Worm (Caenorhabditis elegans) whole organism, late embryonic: ENCODE results near the gene C49A9.9.

Source experiments
- C08G9.2 ChIP-seq: sonication (generic microtip); optimal IDR thresholded peaks from 2 replicates; lab custom pipeline; 2016; ENCODE audit warnings: mild to moderate bottlenecking, missing genetic modification characterization, moderate library complexity, missing compliant biosample characterization
- K09A11.1 ChIP-seq: sonication (generic microtip); optimal IDR thresholded peaks from 2 replicates; lab custom pipeline; 2017; ENCODE audit warnings: antibody characterized with exemption, mild to moderate bottlenecking, missing genetic modification characterization, missing compliant biosample characterization; ENCODE audit not compliant: insufficient read depth
- T23F11.4 ChIP-seq: fragments of 200-800 bp; sonication (Bioruptor generic); optimal IDR thresholded peaks from 2 replicates; lab custom pipeline; 2018; ENCODE audit warnings: mild to moderate bottlenecking, missing genetic modification characterization, missing compliant biosample characterization
- ahr-1 ChIP-seq: sonication (generic microtip); optimal IDR thresholded peaks from 2 replicates; lab custom pipeline; 2016; ENCODE audit warnings: missing genetic modification characterization, missing compliant biosample characterization
- ceh-18 ChIP-seq: sonication (generic microtip); optimal IDR thresholded peaks from 2 replicates; lab custom pipeline; 2016; ENCODE audit warnings: missing genetic modification characterization, missing compliant biosample characterization
- ceh-19 ChIP-seq: fragments of 200-800 bp; sonication (Bioruptor generic); optimal IDR thresholded peaks from 2 replicates; lab custom pipeline; 2018; ENCODE audit warnings: mild to moderate bottlenecking, missing genetic modification characterization, missing compliant biosample characterization
- ceh-45 ChIP-seq: fragments of 200-800 bp; sonication (Bioruptor generic); IDR thresholded peaks from 2 replicates; pipeline ENCODE4 v1.3.6; 2022; ENCODE audit warnings: missing genetic modification reagents, missing genetic modification characterization, missing compliant biosample characterization
- ceh-9 ChIP-seq: sonication (generic microtip); optimal IDR thresholded peaks from 2 replicates; lab custom pipeline; 2016; ENCODE audit warnings: mild to moderate bottlenecking, missing genetic modification characterization, inconsistent platforms, missing compliant biosample characterization
- dve-1 ChIP-seq: sonication (generic microtip); optimal IDR thresholded peaks from 2 replicates; lab custom pipeline; 2017; ENCODE audit warnings: antibody characterized with exemption, mild to moderate bottlenecking, missing genetic modification characterization, missing compliant biosample characterization
- elt-2 ChIP-seq: sonication (generic microtip); optimal IDR thresholded peaks from 2 replicates; lab custom pipeline; 2016; ENCODE audit warnings: missing genetic modification reagents, missing genetic modification characterization, missing compliant biosample characterization
- elt-4 ChIP-seq: sonication (generic microtip); optimal IDR thresholded peaks from 2 replicates; lab custom pipeline; 2016; ENCODE audit warnings: missing genetic modification characterization, missing compliant biosample characterization
- fkh-10 ChIP-seq: fragments of 150-350 bp; optimal IDR thresholded peaks from 2 replicates; lab custom pipeline; 2014; ENCODE audit warnings: missing biosample characterization, missing genetic modification reagents, missing genetic modification characterization
- hlh-6 ChIP-seq: sonication (generic microtip); optimal IDR thresholded peaks from 2 replicates; lab custom pipeline; 2016; ENCODE audit warnings: missing genotype, missing genetic modification characterization, missing compliant biosample characterization
- nfya-1 ChIP-seq: sonication (generic microtip); optimal IDR thresholded peaks from 2 replicates; lab custom pipeline; 2017; ENCODE audit warnings: missing genetic modification characterization, mild to moderate bottlenecking, missing compliant biosample characterization, antibody characterized with exemption, moderate library complexity
- nhr-11 ChIP-seq: fragments of 150-350 bp; optimal IDR thresholded peaks from 2 replicates; lab custom pipeline; 2014; ENCODE audit warnings: missing biosample characterization, missing genetic modification characterization
- nhr-232 ChIP-seq: sonication (generic microtip); optimal IDR thresholded peaks from 2 replicates; lab custom pipeline; 2016; ENCODE audit warnings: missing genetic modification characterization, missing compliant biosample characterization
- npax-4 ChIP-seq: sonication (generic microtip); optimal IDR thresholded peaks from 2 replicates; lab custom pipeline; 2016; ENCODE audit warnings: missing genetic modification characterization, missing compliant biosample characterization
- odd-2 ChIP-seq: sonication (generic microtip); optimal IDR thresholded peaks from 2 replicates; lab custom pipeline; 2017; ENCODE audit warnings: antibody characterized with exemption, mild to moderate bottlenecking, missing genetic modification characterization, missing compliant biosample characterization
- pag-3 ChIP-seq: sonication (generic microtip); optimal IDR thresholded peaks from 2 replicates; lab custom pipeline; 2016; ENCODE audit warnings: missing compliant biosample characterization, missing genetic modification characterization, borderline replicate concordance
- pat-9 ChIP-seq: fragments of 200-800 bp; sonication (Bioruptor generic); optimal IDR thresholded peaks from 2 replicates; lab custom pipeline; 2018; ENCODE audit warnings: mild to moderate bottlenecking, missing genetic modification characterization, moderate library complexity, missing compliant biosample characterization
- pha-2 ChIP-seq: sonication (generic microtip); optimal IDR thresholded peaks from 2 replicates; lab custom pipeline; 2017; ENCODE audit warnings: mild to moderate bottlenecking, missing genetic modification characterization, missing compliant biosample characterization
- pha-4 ChIP-seq: fragments of 150-350 bp; optimal IDR thresholded peaks from 2 replicates; lab custom pipeline; 2018; ENCODE audit warnings: missing biosample characterization, missing genetic modification reagents, missing genetic modification characterization
- ref-2 ChIP-seq: sonication (generic microtip); optimal IDR thresholded peaks from 2 replicates; lab custom pipeline; 2016; ENCODE audit warnings: missing genetic modification characterization, missing compliant biosample characterization
- rnt-1 ChIP-seq: sonication (generic microtip); optimal IDR thresholded peaks from 2 replicates; lab custom pipeline; 2016; ENCODE audit warnings: missing genetic modification characterization, missing compliant biosample characterization
- tbx-2 ChIP-seq: sonication (generic microtip); optimal IDR thresholded peaks from 2 replicates; lab custom pipeline; 2016; ENCODE audit warnings: missing genetic modification characterization, missing compliant biosample characterization
- unc-42 ChIP-seq: sonication (generic microtip); optimal IDR thresholded peaks from 2 replicates; lab custom pipeline; 2016; ENCODE audit warnings: missing genotype, missing genetic modification characterization, missing compliant biosample characterization
- unc-55 ChIP-seq: sonication (generic microtip); optimal IDR thresholded peaks from 2 replicates; lab custom pipeline; 2017; ENCODE audit warnings: missing biosample characterization, missing genetic modification reagents, missing genetic modification characterization
- unc-86 ChIP-seq: sonication (generic microtip); optimal IDR thresholded peaks from 2 replicates; lab custom pipeline; 2016; ENCODE audit warnings: missing genetic modification characterization, missing compliant biosample characterization
- zip-5 ChIP-seq: sonication (generic microtip); optimal IDR thresholded peaks from 2 replicates; lab custom pipeline; 2016; ENCODE audit warnings: missing genetic modification characterization, missing compliant biosample characterization

C49A9.9 gene

ce11 chrIV:6217066-6217465 lies at the start of gene C49A9.9:
Gene C49A9.9 (plus strand): TSS chrIV:6217372.
- TF ChIP-seq fkh-10 (no peak), hlh-6 (tag; lab: Kevin White, UChicago) (no peak), K09A11.1 (tag; lab: Kevin White, UChicago) (no peak), elt-4 (tag; lab: Kevin White, UChicago) (no peak), ceh-19 (GFP tag; lab: Kevin White, UChicago) (no peak)

ce11 chrIV:6172959-6173358 lies 44.2 kb upstream of the C49A9.9 start:
- no peak for TF ChIP-seq ceh-45 (GFP tag; lab: Robert Waterston, UW)
- peak; percentile 24 for TF ChIP-seq unc-42 (tag; lab: Kevin White, UChicago)

ce11 chrIV:6177383-6177782 lies 39.8 kb upstream of the C49A9.9 start:
- TF ChIP-seq unc-42 (tag; lab: Kevin White, UChicago) (peak; percentile 88), nhr-11 (tag; lab: Kevin White, UChicago) (no peak)

- TF ChIP-seq ceh-9 (tag; lab: Kevin White, UChicago) (no peak), pag-3 (tag; lab: Kevin White, UChicago) (no peak)
Measured at ce11 chrIV:6183757-6184156, 33.4 kb upstream of the C49A9.9 start, which contains the start of gene unc-77. Gene unc-77 (minus strand): TSS chrIV:6183857.

- TF ChIP-seq elt-2: peak; percentile 91
- no peak for TF ChIP-seq ceh-18 (tag; lab: Kevin White, UChicago)
- TF ChIP-seq C08G9.2 (tag; lab: Kevin White, UChicago): no peak
- no peak for TF ChIP-seq T23F11.4 (GFP tag; lab: Kevin White, UChicago)
- TF ChIP-seq hlh-6 (tag; lab: Kevin White, UChicago): no peak
- TF ChIP-seq pha-4 (tag; lab: Kevin White, UChicago): no peak
- no peak for TF ChIP-seq dve-1 (tag; lab: Kevin White, UChicago)
- no peak for TF ChIP-seq unc-86
Measured at ce11 chrIV:6185578-6185977, 31.6 kb upstream of the C49A9.9 start, which contains the start of gene asp-9. Gene asp-9 (plus strand): TSS chrIV:6185889.

ce11 chrIV:6187160-6187559 lies 30.0 kb upstream of the C49A9.9 start:
- no peak for TF ChIP-seq fkh-10
- TF ChIP-seq nhr-232 (tag; lab: Kevin White, UChicago): no peak
- TF ChIP-seq unc-55 (GFP tag; lab: Kevin White, UChicago): no peak
- TF ChIP-seq rnt-1 (tag; lab: Kevin White, UChicago): no peak
- no peak for TF ChIP-seq odd-2 (tag; lab: Kevin White, UChicago)

- TF ChIP-seq zip-5: no peak
- TF ChIP-seq rnt-1 (tag; lab: Kevin White, UChicago): no peak
- no peak for TF ChIP-seq pha-2 (tag; lab: Kevin White, UChicago)
- no peak for TF ChIP-seq nhr-232 (tag; lab: Kevin White, UChicago)
- no peak for TF ChIP-seq npax-4 (tag; lab: Kevin White, UChicago)
- TF ChIP-seq tbx-2 (tag; lab: Kevin White, UChicago): no peak
- TF ChIP-seq pat-9 (tag; lab: Kevin White, UChicago): no peak
- TF ChIP-seq nfya-1 (tag; lab: Kevin White, UChicago): no peak
- no peak for TF ChIP-seq ref-2 (tag; lab: Kevin White, UChicago)
- TF ChIP-seq ahr-1 (tag; lab: Kevin White, UChicago): no peak
- TF ChIP-seq ceh-18 (tag; lab: Kevin White, UChicago): no peak
Measured at ce11 chrIV:6200249-6200648, 16.9 kb upstream of the C49A9.9 start.
